Worm (Caenorhabditis elegans) whole organism, mixed stage, embryonic: ENCODE results near the gene Y57G11C.48.

Experiments used
- bed-3 ChIP-seq: fragments of 200-800 bp; sonication (Bioruptor generic); optimal IDR thresholded peaks from 3 replicates; lab custom pipeline; 2018; ENCODE audit warnings: mild to moderate bottlenecking, missing genetic modification characterization, moderate library complexity, missing compliant biosample characterization
- blmp-1 ChIP-seq: fragments of 150-350 bp; optimal IDR thresholded peaks from 2 replicates; lab custom pipeline; 2014; ENCODE audit warnings: missing biosample characterization, missing genetic modification characterization
- ceh-39 ChIP-seq: fragments of 150-350 bp; optimal IDR thresholded peaks from 2 replicates; lab custom pipeline; 2014; ENCODE audit warnings: missing biosample characterization, missing genetic modification characterization
- ceh-43 ChIP-seq: fragments of 200-800 bp; sonication (Bioruptor generic); optimal IDR thresholded peaks from 2 replicates; lab custom pipeline; 2018; ENCODE audit warnings: mild to moderate bottlenecking, missing genetic modification characterization, moderate library complexity, missing compliant biosample characterization
- ceh-83 ChIP-seq: fragments of 200-800 bp; sonication (Bioruptor generic); optimal IDR thresholded peaks from 2 replicates; lab custom pipeline; 2018; ENCODE audit warnings: mild to moderate bottlenecking, missing genetic modification characterization, missing compliant biosample characterization
- ces-1 ChIP-seq: fragments of 150-350 bp; optimal IDR thresholded peaks from 2 replicates; lab custom pipeline; 2014; ENCODE audit warnings: missing biosample characterization, missing genetic modification reagents, missing genetic modification characterization
- drap-1 ChIP-seq: fragments of 200-800 bp; sonication (Bioruptor generic); optimal IDR thresholded peaks from 3 replicates; lab custom pipeline; 2018; ENCODE audit warnings: mild to moderate bottlenecking, missing genetic modification characterization, missing compliant biosample characterization
- elt-3 ChIP-seq: fragments of 150-350 bp; optimal IDR thresholded peaks from 2 replicates; lab custom pipeline; 2014; ENCODE audit warnings: missing biosample characterization, missing genetic modification characterization
- flh-1 ChIP-seq: fragments of 200-800 bp; sonication (Bioruptor generic); optimal IDR thresholded peaks from 2 replicates; lab custom pipeline; 2018; ENCODE audit warnings: mild to moderate bottlenecking, missing genetic modification characterization, moderate library complexity, missing compliant biosample characterization
- hlh-1 ChIP-seq: fragments of 150-350 bp; optimal IDR thresholded peaks from 2 replicates; lab custom pipeline; 2014; ENCODE audit warnings: missing biosample characterization, missing genetic modification reagents, missing genetic modification characterization
- lin-13 ChIP-seq: fragments of 150-350 bp; optimal IDR thresholded peaks from 2 replicates; lab custom pipeline; 2014; ENCODE audit warnings: missing biosample characterization, missing genetic modification characterization
- lin-32 ChIP-seq: fragments of 200-800 bp; sonication (Bioruptor generic); optimal IDR thresholded peaks from 2 replicates; lab custom pipeline; 2018; ENCODE audit warnings: mild to moderate bottlenecking, missing genetic modification characterization, missing compliant biosample characterization
- lsy-2 ChIP-seq: fragments of 150-350 bp; optimal IDR thresholded peaks from 2 replicates; lab custom pipeline; 2014; ENCODE audit warnings: missing biosample characterization, missing genetic modification characterization
- mab-5 ChIP-seq: fragments of 150-350 bp; optimal IDR thresholded peaks from 2 replicates; lab custom pipeline; 2014; ENCODE audit warnings: missing biosample characterization, missing genetic modification characterization
- mep-1 ChIP-seq: fragments of 150-350 bp; optimal IDR thresholded peaks from 2 replicates; lab custom pipeline; 2017; ENCODE audit warnings: missing biosample characterization, missing genetic modification reagents, missing genetic modification characterization, inconsistent platforms
- nhr-12 ChIP-seq: fragments of 150-350 bp; optimal IDR thresholded peaks from 2 replicates; lab custom pipeline; 2014; ENCODE audit warnings: missing biosample characterization, missing genetic modification characterization
- nhr-2 ChIP-seq: fragments of 150-350 bp; optimal IDR thresholded peaks from 2 replicates; lab custom pipeline; 2014; ENCODE audit warnings: missing biosample characterization, missing genetic modification characterization
- nhr-237 ChIP-seq: fragments of 150-350 bp; optimal IDR thresholded peaks from 2 replicates; lab custom pipeline; 2014; ENCODE audit warnings: missing biosample characterization, missing genetic modification characterization
- nhr-28 ChIP-seq: fragments of 150-350 bp; optimal IDR thresholded peaks from 2 replicates; lab custom pipeline; 2014; ENCODE audit warnings: missing biosample characterization, missing genetic modification characterization
- pha-4 ChIP-seq: fragments of 150-350 bp; optimal IDR thresholded peaks from 2 replicates; lab custom pipeline; 2018; ENCODE audit warnings: missing biosample characterization, missing genetic modification reagents, missing genetic modification characterization
- sem-2 ChIP-seq: fragments of 200-800 bp; sonication (Bioruptor generic); optimal IDR thresholded peaks from 2 replicates; lab custom pipeline; 2018; ENCODE audit warnings: mild to moderate bottlenecking, missing genetic modification characterization, missing compliant biosample characterization
- snpc-4 ChIP-seq: fragments of 150-350 bp; optimal IDR thresholded peaks from 2 replicates; lab custom pipeline; 2014; ENCODE audit warnings: missing biosample characterization, missing genetic modification characterization
- sptf-1 ChIP-seq: sonication (generic microtip); optimal IDR thresholded peaks from 2 replicates; lab custom pipeline; 2017; ENCODE audit warnings: mild to moderate bottlenecking, missing genetic modification characterization, moderate library complexity, missing compliant biosample characterization
- tbx-8 ChIP-seq: fragments of 200-800 bp; sonication (Bioruptor generic); optimal IDR thresholded peaks from 2 replicates; lab custom pipeline; 2018; ENCODE audit warnings: mild to moderate bottlenecking, missing genetic modification characterization, moderate library complexity, missing compliant biosample characterization
- unc-120 ChIP-seq: sonication (generic microtip); optimal IDR thresholded peaks from 2 replicates; lab custom pipeline; 2017; ENCODE audit warnings: missing genetic modification characterization, missing compliant biosample characterization; ENCODE audit not compliant: poor library complexity, severe bottlenecking
- unc-39 ChIP-seq: fragments of 150-350 bp; optimal IDR thresholded peaks from 2 replicates; lab custom pipeline; 2014; ENCODE audit warnings: missing biosample characterization, missing genetic modification characterization
- unc-62 ChIP-seq: fragments of 150-350 bp; optimal IDR thresholded peaks from 2 replicates; lab custom pipeline; 2014; ENCODE audit warnings: missing biosample characterization, missing genetic modification reagents, missing genetic modification characterization
- zip-8 ChIP-seq: fragments of 150-350 bp; optimal IDR thresholded peaks from 2 replicates; lab custom pipeline; 2014; ENCODE audit warnings: missing biosample characterization, missing genetic modification characterization
- ztf-11 ChIP-seq: fragments of 150-350 bp; optimal IDR thresholded peaks from 2 replicates; lab custom pipeline; 2014; ENCODE audit warnings: missing biosample characterization, missing genetic modification characterization

Gene Y57G11C.48

DNA sequence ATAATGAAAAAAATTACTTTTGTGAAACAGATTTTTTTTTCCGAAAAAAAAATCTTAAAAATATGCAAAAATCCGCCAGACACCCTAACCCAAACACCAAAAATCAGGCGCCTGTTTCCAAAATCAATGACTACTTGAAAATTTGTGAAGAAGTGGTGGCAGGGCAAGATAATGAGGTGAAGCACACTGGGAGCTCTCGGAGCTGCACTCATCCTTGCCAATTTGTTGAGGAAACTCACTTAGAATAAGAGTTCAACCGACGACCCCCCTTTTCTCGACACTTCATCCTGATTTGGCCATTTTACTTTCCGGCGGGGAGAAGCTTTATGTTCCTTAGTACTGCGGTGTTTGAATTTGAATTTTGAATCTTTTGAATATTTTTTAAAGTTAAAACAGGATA is 34.1 kb upstream of the Y57G11C.48 start:
- TF ChIP-seq blmp-1 (tag; lab: Kevin White, UChicago) (no peak), ces-1 (GFP tag; lab: Kevin White, UChicago) (peak; percentile 74)

DNA sequence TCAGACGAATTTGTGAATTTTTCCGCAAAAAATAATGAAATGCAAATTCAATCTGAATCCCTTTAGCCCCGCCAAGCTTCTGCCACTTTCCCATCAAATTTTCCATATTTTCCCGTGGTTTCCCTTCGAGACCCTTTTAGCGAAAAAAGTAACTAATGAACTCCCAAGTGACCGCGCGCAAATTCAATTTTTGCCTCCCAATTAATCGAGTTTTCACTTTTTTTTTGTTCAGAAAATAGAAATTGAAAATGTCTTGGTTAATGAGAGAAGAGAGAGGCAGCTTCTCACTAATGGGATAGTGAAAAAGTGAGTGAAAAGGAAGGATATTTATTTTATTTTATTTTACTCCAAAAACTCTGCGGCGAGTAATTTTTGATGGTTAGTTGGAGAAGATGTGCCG is 15.9 kb upstream of the Y57G11C.48 start:
- TF ChIP-seq ces-1 (GFP tag; lab: Kevin White, UChicago) (peak; percentile 94), lin-32 (GFP tag; lab: Kevin White, UChicago) (no peak)
- TF ChIP-seq, all 35 proteins: peak for 1

ce11 chrIV:14959375-14959774 is 15.2 kb upstream of the Y57G11C.48 start:
- TF ChIP-seq ces-1 (GFP tag; lab: Kevin White, UChicago) (peak; percentile 78), blmp-1 (tag; lab: Kevin White, UChicago) (peak; percentile 13), mep-1 (tag; lab: Kevin White, UChicago) (peak; percentile 79), ceh-39 (tag; lab: Kevin White, UChicago) (peak; percentile 71), nhr-12 (tag; lab: Kevin White, UChicago) (no peak), ceh-43 (GFP tag; lab: Kevin White, UChicago) (peak; percentile 25), zip-8 (tag; lab: Kevin White, UChicago) (no peak), hlh-1 (tag; lab: Kevin White, UChicago) (peak; percentile 51), elt-3 (tag; lab: Kevin White, UChicago) (no peak), mab-5 (tag; lab: Kevin White, UChicago) (no peak), nhr-28 (tag; lab: Kevin White, UChicago) (no peak), nhr-2 (tag; lab: Kevin White, UChicago) (peak; percentile 59), lsy-2 (tag; lab: Kevin White, UChicago) (peak; percentile 81), lin-13 (tag; lab: Kevin White, UChicago) (peak; percentile 39), pha-4 (tag; lab: Kevin White, UChicago) (peak; percentile 56), unc-62 (GFP tag; lab: Kevin White, UChicago) (peak; percentile 21), nhr-237 (tag; lab: Kevin White, UChicago) (peak; percentile 92)
- TF ChIP-seq, all 35 proteins: peak for 12

DNA sequence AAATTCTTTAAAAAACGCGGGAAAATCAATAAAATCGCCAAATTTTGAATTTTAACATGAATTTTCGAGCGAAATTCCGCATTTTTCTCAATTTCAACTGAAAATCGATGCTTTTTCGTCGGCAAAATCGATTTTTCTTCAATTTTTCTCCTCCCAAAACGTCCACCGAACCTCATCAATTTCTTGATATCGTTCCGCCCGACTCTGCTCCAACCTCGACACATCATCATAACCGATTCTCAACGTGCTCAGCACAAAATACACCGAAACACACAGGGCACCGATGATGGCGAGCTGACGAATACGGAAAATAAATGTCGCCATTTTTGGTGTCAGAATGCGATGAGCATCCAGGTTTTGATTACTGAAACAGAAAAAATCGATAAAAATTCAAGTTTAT is 14.4 kb upstream of the Y57G11C.48 start, which contains the start of gene Y41E3.1:
Y41E3.1 (minus strand) TSS at position 324 of the 400 bp plus-strand sequence.
- no peak for TF ChIP-seq sem-2 (GFP tag; lab: Kevin White, UChicago)
- TF ChIP-seq drap-1: no peak
- no peak for TF ChIP-seq nhr-2 (tag; lab: Kevin White, UChicago)
- TF ChIP-seq, all 35 proteins: peak for 0

DNA sequence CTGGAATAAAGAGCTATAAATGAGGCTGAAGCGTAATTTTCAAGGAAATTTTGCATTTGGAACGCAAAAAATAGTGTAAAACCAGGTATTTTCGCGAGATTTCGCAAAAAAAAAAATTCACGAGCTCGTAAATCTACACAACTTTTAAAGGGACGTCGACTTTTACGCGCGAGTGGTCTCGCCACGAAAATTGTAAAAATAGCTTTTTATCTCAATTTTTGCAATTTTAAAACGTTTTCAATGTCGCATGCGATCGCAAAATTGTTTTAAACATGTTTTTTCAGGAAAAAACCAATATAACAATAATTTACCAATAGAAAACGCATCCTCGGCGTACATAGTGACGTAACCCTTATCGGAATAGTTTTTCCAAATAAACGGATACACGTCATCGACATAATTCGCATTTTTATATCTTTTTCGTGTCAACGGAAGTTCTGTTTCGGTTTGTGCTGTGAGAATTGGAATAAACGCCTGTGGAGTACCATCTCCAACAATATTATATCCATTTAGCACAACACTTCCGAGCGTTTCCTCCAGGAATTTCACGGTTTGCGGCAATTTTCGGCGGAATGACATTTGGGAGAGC is 12.7 kb upstream of the Y57G11C.48 start:
- TF ChIP-seq ztf-11 (no peak), zip-8 (tag; lab: Kevin White, UChicago) (no peak), unc-39 (no peak), ceh-43 (GFP tag; lab: Kevin White, UChicago) (no peak), unc-120 (tag; lab: Kevin White, UChicago) (no peak), snpc-4 (tag; lab: Kevin White, UChicago) (no peak), pha-4 (tag; lab: Kevin White, UChicago) (no peak), bed-3 (GFP tag; lab: Kevin White, UChicago) (no peak), elt-3 (tag; lab: Kevin White, UChicago) (no peak), nhr-28 (tag; lab: Kevin White, UChicago) (no peak), sem-2 (GFP tag; lab: Kevin White, UChicago) (no peak), drap-1 (no peak), lin-32 (GFP tag; lab: Kevin White, UChicago) (no peak), hlh-1 (tag; lab: Kevin White, UChicago) (no peak), mep-1 (tag; lab: Kevin White, UChicago) (no peak), sptf-1 (tag; lab: Kevin White, UChicago) (no peak)

ce11 chrIV:14954842-14955241 is 10.7 kb upstream of the Y57G11C.48 start:
- TF ChIP-seq ceh-83 (GFP tag; lab: Kevin White, UChicago) (no peak), tbx-8 (GFP tag; lab: Kevin White, UChicago) (no peak), sem-2 (GFP tag; lab: Kevin White, UChicago) (no peak), ztf-11 (no peak), lin-13 (tag; lab: Kevin White, UChicago) (no peak), lsy-2 (tag; lab: Kevin White, UChicago) (no peak), pha-4 (tag; lab: Kevin White, UChicago) (no peak), mab-5 (tag; lab: Kevin White, UChicago) (no peak), flh-1 (GFP tag; lab: Kevin White, UChicago) (no peak), nhr-237 (tag; lab: Kevin White, UChicago) (no peak), ceh-43 (GFP tag; lab: Kevin White, UChicago) (no peak)
